Worm (Caenorhabditis elegans) whole organism, L1 larva: ENCODE results near the gene str-264.

Experiments used
- F16B12.6 ChIP-seq: fragments of 150-350 bp; optimal IDR thresholded peaks from 2 replicates; lab custom pipeline; 2014; ENCODE audit warnings: missing biosample characterization, missing genetic modification characterization
- alr-1 ChIP-seq: fragments of 200-800 bp; sonication (Bioruptor generic); optimal IDR thresholded peaks from 2 replicates; lab custom pipeline; 2018; ENCODE audit warnings: borderline replicate concordance, mild to moderate bottlenecking, missing genetic modification characterization, missing compliant biosample characterization
- egl-27 ChIP-seq, 2 experiments: fragments of 150-350 bp in 1 of 2; sonication (generic microtip); optimal IDR thresholded peaks; 3 replicates each; lab custom pipeline; 2017 to 2018; ENCODE audit warnings: missing biosample characterization in 2 of 2, missing genetic modification characterization in 2 of 2, missing genetic modification reagents in 2 of 2
- isw-1 ChIP-seq: fragments of 200-800 bp; sonication (Bioruptor generic); IDR thresholded peaks from 2 replicates; pipeline ENCODE4 v1.3.6; 2022; ENCODE audit warnings: missing genetic modification characterization, missing compliant biosample characterization
- lin-14 ChIP-seq: fragments of 200-800 bp; sonication (Bioruptor generic); optimal IDR thresholded peaks from 2 replicates; lab custom pipeline; 2018; ENCODE audit warnings: mild to moderate bottlenecking, missing genetic modification characterization, moderate library complexity, missing compliant biosample characterization
- lin-15B ChIP-seq: fragments of 150-350 bp; sonication (generic microtip); optimal IDR thresholded peaks from 3 replicates; lab custom pipeline; 2014; ENCODE audit warnings: missing biosample characterization, missing genetic modification characterization
- lin-39 ChIP-seq: fragments of 150-350 bp; optimal IDR thresholded peaks from 2 replicates; lab custom pipeline; 2014; ENCODE audit warnings: missing biosample characterization, missing genetic modification reagents, missing genetic modification characterization
- nhr-11 ChIP-seq: fragments of 150-350 bp; optimal IDR thresholded peaks from 2 replicates; lab custom pipeline; 2014; ENCODE audit warnings: missing biosample characterization, missing genetic modification characterization
- nhr-90 ChIP-seq: sonication (generic microtip); optimal IDR thresholded peaks from 2 replicates; lab custom pipeline; 2016; ENCODE audit warnings: mild to moderate bottlenecking, missing genetic modification characterization, missing compliant biosample characterization; ENCODE audit not compliant: poor library complexity
- rnt-1 ChIP-seq: sonication (generic microtip); optimal IDR thresholded peaks from 2 replicates; lab custom pipeline; 2016; ENCODE audit warnings: mild to moderate bottlenecking, missing genetic modification characterization, moderate library complexity, missing compliant biosample characterization
- skn-1 ChIP-seq: fragments of 150-350 bp; optimal IDR thresholded peaks from 2 replicates; lab custom pipeline; 2014; ENCODE audit warnings: missing biosample characterization, missing genetic modification characterization
- sox-4 ChIP-seq: sonication (generic microtip); optimal IDR thresholded peaks from 2 replicates; lab custom pipeline; 2016; ENCODE audit warnings: missing genetic modification characterization, missing compliant biosample characterization
- sup-37 ChIP-seq: fragments of 200-800 bp; sonication (Bioruptor generic); optimal IDR thresholded peaks from 2 replicates; lab custom pipeline; 2018; ENCODE audit warnings: mild to moderate bottlenecking, missing genetic modification characterization, missing compliant biosample characterization
- unc-62 ChIP-seq: fragments of 150-350 bp; optimal IDR thresholded peaks from 2 replicates; lab custom pipeline; 2014; ENCODE audit warnings: missing biosample characterization, missing genetic modification reagents, missing genetic modification characterization

- TF ChIP-seq nhr-90 (tag; lab: Kevin White, UChicago) (no peak), lin-15B (tag; lab: Kevin White, UChicago) (no peak), unc-62 (no peak), rnt-1 (no peak), sup-37 (GFP tag; lab: Kevin White, UChicago) (no peak), lin-39 (tag; lab: Kevin White, UChicago) (no peak), sox-4 (tag; lab: Kevin White, UChicago) (no peak), egl-27 (tag; optimal IDR thresholded peaks at IDR 0.05; lab: Kevin White, UChicago) (no peak), F16B12.6 (no peak), alr-1 (no peak), skn-1 (tag; lab: Kevin White, UChicago) (no peak), isw-1 (GFP tag; lab: Robert Waterston, UW) (no peak), lin-14 (GFP tag; lab: Kevin White, UChicago) (no peak), nhr-11 (no peak)
Measured at ce11 chrV:15454322-15454721, 38.1 kb downstream of the str-264 start.
